Fruit fly (Drosophila melanogaster) whole organism, embryonic: Measurements from ENCODE around the gene Best2.

Source experiments
- Aef1 ChIP-seq: fragments of 200-800 bp; sonication (Bioruptor generic); IDR thresholded peaks from 3 replicates; pipeline ENCODE4 v1.3.6; 2022; ENCODE audit warnings: missing biosample characterization, missing genetic modification characterization
- CG1024 ChIP-seq: fragments of 200-800 bp; sonication (Bioruptor generic); IDR thresholded peaks from 2 replicates; pipeline ENCODE4 v1.3.6; 2022; ENCODE audit warnings: missing biosample characterization, missing genetic modification characterization
- CG11695 ChIP-seq: fragments of 200-800 bp; sonication (Bioruptor generic); IDR thresholded peaks from 3 replicates; pipeline ENCODE4 v1.3.6; 2022; ENCODE audit warnings: missing biosample characterization, missing genetic modification characterization
- CG12219 ChIP-seq: fragments of 200-800 bp; sonication (Bioruptor generic); optimal IDR thresholded peaks from 3 replicates; lab custom pipeline; 2018; ENCODE audit warnings: missing biosample characterization, mild to moderate bottlenecking, missing genetic modification characterization
- CG12744 ChIP-seq: fragments of 200-800 bp; sonication (Bioruptor generic); optimal IDR thresholded peaks from 2 replicates; lab custom pipeline; 2016; ENCODE audit warnings: missing biosample characterization, missing genetic modification characterization
- CG13296 ChIP-seq: fragments of 200-800 bp; sonication (Bioruptor generic); optimal IDR thresholded peaks from 3 replicates; lab custom pipeline; 2018; ENCODE audit warnings: missing biosample characterization, mild to moderate bottlenecking, missing genetic modification characterization
- CG14050 ChIP-seq: fragments of 200-800 bp; sonication (Bioruptor generic); IDR thresholded peaks from 3 replicates; pipeline ENCODE4 v1.3.6; 2022; ENCODE audit warnings: missing biosample characterization, missing genetic modification characterization
- CG15011 ChIP-seq: fragments of 200-800 bp; sonication (Bioruptor generic); optimal IDR thresholded peaks from 3 replicates; lab custom pipeline; 2018; ENCODE audit warnings: missing biosample characterization, mild to moderate bottlenecking, missing genetic modification characterization
- CG17328 ChIP-seq: fragments of 200-800 bp; sonication (Bioruptor generic); IDR thresholded peaks from 2 replicates; pipeline ENCODE4 v1.3.6; 2022; ENCODE audit warnings: missing biosample characterization, missing genetic modification characterization
- CG17802 ChIP-seq: fragments of 200-800 bp; sonication (Bioruptor generic); optimal IDR thresholded peaks from 2 replicates; lab custom pipeline; 2018; ENCODE audit warnings: missing biosample characterization, mild to moderate bottlenecking, missing genetic modification characterization, moderate library complexity
- CG2116 ChIP-seq: fragments of 200-800 bp; sonication (Bioruptor generic); optimal IDR thresholded peaks from 3 replicates; lab custom pipeline; 2018; ENCODE audit warnings: missing biosample characterization, mild to moderate bottlenecking, missing genetic modification characterization
- CG4404 ChIP-seq: fragments of 200-800 bp; sonication (Bioruptor generic); IDR thresholded peaks from 2 replicates; pipeline ENCODE4 v1.3.6; 2022; ENCODE audit warnings: missing biosample characterization, missing genetic modification characterization
- CG4730 ChIP-seq: fragments of 200-800 bp; sonication (Bioruptor generic); IDR thresholded peaks from 2 replicates; pipeline ENCODE4 v1.3.6; 2022; ENCODE audit warnings: missing biosample characterization, missing genetic modification characterization
- CG4820 ChIP-seq: fragments of 200-800 bp; sonication (Bioruptor generic); optimal IDR thresholded peaks from 3 replicates; lab custom pipeline; 2016; ENCODE audit warnings: missing biosample characterization, missing genetic modification characterization
- CG7786 ChIP-seq: fragments of 200-800 bp; sonication (Bioruptor generic); optimal IDR thresholded peaks from 2 replicates; lab custom pipeline; 2016; ENCODE audit warnings: missing biosample characterization, missing genetic modification characterization
- CG7839 ChIP-seq: fragments of 200-800 bp; sonication (Bioruptor generic); optimal IDR thresholded peaks from 3 replicates; lab custom pipeline; 2018; ENCODE audit warnings: missing biosample characterization, mild to moderate bottlenecking, missing genetic modification characterization, moderate library complexity
- CG7987 ChIP-seq: fragments of 200-800 bp; sonication (Bioruptor generic); optimal IDR thresholded peaks from 2 replicates; lab custom pipeline; 2018; ENCODE audit warnings: missing biosample characterization, mild to moderate bottlenecking, missing genetic modification characterization, moderate library complexity
- CG9817 ChIP-seq: fragments of 200-800 bp; sonication (Bioruptor generic); optimal IDR thresholded peaks from 2 replicates; lab custom pipeline; 2018; ENCODE audit warnings: missing biosample characterization, mild to moderate bottlenecking, missing genetic modification characterization, moderate library complexity
- Dad ChIP-seq: fragments of 200-800 bp; sonication (Bioruptor generic); optimal IDR thresholded peaks from 3 replicates; lab custom pipeline; 2016; ENCODE audit warnings: missing biosample characterization, missing genetic modification characterization
- Dip3 ChIP-seq: fragments of 200-800 bp; sonication (Bioruptor generic); optimal IDR thresholded peaks from 3 replicates; lab custom pipeline; 2016; ENCODE audit warnings: missing biosample characterization, missing genetic modification characterization
- Dll ChIP-seq: fragments of 200-800 bp; sonication (Bioruptor generic); IDR thresholded peaks from 4 replicates; pipeline ENCODE4 v1.3.6; 2022; ENCODE audit warnings: missing biosample characterization, missing genetic modification characterization; ENCODE audit not compliant: partially characterized antibody
- Drgx ChIP-seq: fragments of 200-800 bp; sonication (Bioruptor generic); IDR thresholded peaks from 2 replicates; pipeline ENCODE4 v1.3.6; 2022; ENCODE audit warnings: missing biosample characterization, missing genetic modification characterization
- GATAe ChIP-seq: fragments of 200-800 bp; sonication (Bioruptor generic); conservative IDR thresholded peaks from 2 replicates; pipeline ENCODE4 v1.3.6; 2022; ENCODE audit warnings: missing biosample characterization, missing genetic modification characterization
- HLHmδ ChIP-seq: fragments of 200-800 bp; sonication (Bioruptor generic); optimal IDR thresholded peaks from 2 replicates; lab custom pipeline; 2018; ENCODE audit warnings: missing biosample characterization, mild to moderate bottlenecking, missing genetic modification characterization, moderate library complexity
- HmgD ChIP-seq: fragments of 200-800 bp; sonication (Bioruptor generic); optimal IDR thresholded peaks from 3 replicates; lab custom pipeline; 2016; ENCODE audit warnings: missing biosample characterization, missing genetic modification characterization
- Hmr ChIP-seq: fragments of 200-800 bp; sonication (Bioruptor generic); optimal IDR thresholded peaks from 3 replicates; lab custom pipeline; 2017; ENCODE audit warnings: mild to moderate bottlenecking, missing biosample characterization, missing genetic modification reagents, missing genetic modification characterization
- Max ChIP-seq: fragments of 200-800 bp; sonication (Bioruptor generic); optimal IDR thresholded peaks from 2 replicates; lab custom pipeline; 2016; ENCODE audit warnings: missing biosample characterization, mild to moderate bottlenecking, missing genetic modification characterization
- NC2β ChIP-seq: fragments of 200-800 bp; sonication (Bioruptor generic); optimal IDR thresholded peaks from 2 replicates; lab custom pipeline; 2016; ENCODE audit warnings: missing biosample characterization, missing genetic modification characterization
- PHDP ChIP-seq: fragments of 200-800 bp; sonication (Bioruptor generic); optimal IDR thresholded peaks from 3 replicates; lab custom pipeline; 2018; ENCODE audit warnings: missing biosample characterization, mild to moderate bottlenecking, missing genetic modification characterization, moderate library complexity
- Trl ChIP-seq, 3 experiments: fragments of >200 bp in 2 of 3; fragments of 200-800 bp in 1 of 3; sonication (Bioruptor generic) in 1 of 3; optimal IDR thresholded peaks; 2 replicates in 1 of 3; 3 replicates in 2 of 3; lab custom pipeline; 2016 to 2017; ENCODE audit warnings: missing biosample characterization in 1 of 3, missing genetic modification characterization in 1 of 3
- ac ChIP-seq: fragments of 200-800 bp; sonication (Bioruptor generic); optimal IDR thresholded peaks from 3 replicates; lab custom pipeline; 2017; ENCODE audit warnings: missing biosample characterization, mild to moderate bottlenecking, missing genetic modification characterization
- cad ChIP-seq: fragments of >200 bp; optimal IDR thresholded peaks from 2 replicates; lab custom pipeline; 2017; ENCODE audit warnings: missing biosample characterization, missing genetic modification characterization
- danr ChIP-seq: fragments of 200-800 bp; sonication (Bioruptor generic); IDR thresholded peaks from 2 replicates; pipeline ENCODE4 v1.3.6; 2022; ENCODE audit warnings: missing biosample characterization, missing genetic modification characterization
- emc ChIP-seq: fragments of 200-800 bp; sonication (Bioruptor generic); optimal IDR thresholded peaks from 2 replicates; lab custom pipeline; 2016; ENCODE audit warnings: missing biosample characterization, missing genetic modification characterization
- ewg ChIP-seq: fragments of 200-800 bp; sonication (Bioruptor generic); optimal IDR thresholded peaks from 3 replicates; lab custom pipeline; 2017; ENCODE audit warnings: mild to moderate bottlenecking, missing biosample characterization, missing genetic modification reagents, missing genetic modification characterization
- gfzf ChIP-seq: fragments of 200-800 bp; sonication (Bioruptor generic); optimal IDR thresholded peaks from 2 replicates; lab custom pipeline; 2016; ENCODE audit warnings: missing biosample characterization, mild to moderate bottlenecking, missing genetic modification characterization, moderate library complexity
- hb ChIP-seq: fragments of 200-800 bp; sonication (Bioruptor generic); IDR thresholded peaks from 3 replicates; pipeline ENCODE4 v1.3.6; 2022; ENCODE audit warnings: missing biosample characterization, missing genetic modification characterization; ENCODE audit not compliant: partially characterized antibody
- kah ChIP-seq: fragments of 200-800 bp; sonication (Bioruptor generic); optimal IDR thresholded peaks from 2 replicates; lab custom pipeline; 2018; ENCODE audit warnings: missing biosample characterization, mild to moderate bottlenecking, missing genetic modification characterization
- lbe ChIP-seq: fragments of 200-800 bp; sonication (Bioruptor generic); optimal IDR thresholded peaks from 2 replicates; lab custom pipeline; 2016; ENCODE audit warnings: missing biosample characterization, mild to moderate bottlenecking, missing genetic modification characterization
- maf-S ChIP-seq: fragments of 200-800 bp; sonication (Bioruptor generic); optimal IDR thresholded peaks from 2 replicates; lab custom pipeline; 2016; ENCODE audit warnings: missing biosample characterization, missing genetic modification characterization
- pan ChIP-seq, 4 experiments: fragments of >200 bp in 3 of 4; fragments of 200-800 bp in 1 of 4; sonication (Bioruptor generic) in 1 of 4; optimal IDR thresholded peaks in 3 of 4; IDR thresholded peaks in 1 of 4; 2 replicates each; pipeline versions ENCODE4 v1.3.6 to Lab custom; 2017 to 2022; ENCODE audit warnings: missing biosample characterization in 2 of 4, missing genetic modification characterization in 2 of 4, mixed read lengths in 1 of 4
- psq ChIP-seq: fragments of 200-800 bp; sonication (Bioruptor generic); optimal IDR thresholded peaks from 2 replicates; lab custom pipeline; 2017; ENCODE audit warnings: missing biosample characterization, missing genetic modification characterization
- salm ChIP-seq: fragments of 200-800 bp; sonication (Bioruptor generic); optimal IDR thresholded peaks from 2 replicates; lab custom pipeline; 2018; ENCODE audit warnings: missing biosample characterization, mild to moderate bottlenecking, missing genetic modification characterization
- schlank ChIP-seq: fragments of 200-800 bp; sonication (Bioruptor generic); optimal IDR thresholded peaks from 2 replicates; lab custom pipeline; 2018; ENCODE audit warnings: missing biosample characterization, mild to moderate bottlenecking, missing genetic modification characterization
- sqz ChIP-seq: fragments of 200-800 bp; sonication (Bioruptor generic); optimal IDR thresholded peaks from 3 replicates; lab custom pipeline; 2018; ENCODE audit warnings: missing biosample characterization, mild to moderate bottlenecking, missing genetic modification characterization
- trh ChIP-seq: fragments of 200-800 bp; sonication (Bioruptor generic); optimal IDR thresholded peaks from 2 replicates; lab custom pipeline; 2016; ENCODE audit warnings: missing biosample characterization, missing genetic modification characterization
- tup ChIP-seq: fragments of 200-800 bp; sonication (Bioruptor generic); optimal IDR thresholded peaks from 2 replicates; lab custom pipeline; 2016; ENCODE audit warnings: missing biosample characterization, mild to moderate bottlenecking, missing genetic modification characterization, moderate library complexity
- yki ChIP-seq: fragments of >200 bp; optimal IDR thresholded peaks from 3 replicates; lab custom pipeline; 2018

Gene Best2

dm6 chr3L:6263896-6264841, 7.7 kb upstream of the Best2 start (continued):
- no peak for TF ChIP-seq tup (GFP tag; lab: Kevin White, UChicago)
- no peak for TF ChIP-seq kah (GFP tag; lab: Kevin White, UChicago)
- TF ChIP-seq CG15011 (GFP tag; lab: Kevin White, UChicago): no peak
- TF ChIP-seq Max: no peak
- no peak for TF ChIP-seq salm (tag; lab: Kevin White, UChicago)
- TF ChIP-seq CG17328 (GFP tag; lab: Robert Waterston, UW): no peak
- TF ChIP-seq CG2116 (GFP tag; lab: Kevin White, UChicago): peak; percentile 1
- TF ChIP-seq danr: no peak
- peak; percentile 59 for TF ChIP-seq CG9817 (tag; lab: Kevin White, UChicago)
- TF ChIP-seq pan (optimal IDR thresholded peaks at IDR 0.05; lab: Kevin White, UChicago): no peak
- no peak for TF ChIP-seq pan (GFP tag; optimal IDR thresholded peaks at IDR 0.05 in 1 of 2, IDR thresholded peaks at IDR 0.05 in 1 of 2)
- TF ChIP-seq Dll (GFP tag; lab: Robert Waterston, UW): no peak
- no peak for TF ChIP-seq psq
- no peak for TF ChIP-seq CG11695 (GFP tag; lab: Robert Waterston, UW)
- no peak for TF ChIP-seq Dad
- TF ChIP-seq Trl (optimal IDR thresholded peaks at IDR 0.05; lab: Kevin White, UChicago): no peak
- peak; percentile 33 for TF ChIP-seq Trl (GFP tag; optimal IDR thresholded peaks at IDR 0.05; lab: Kevin White, UChicago)
- peak; percentile 68 for TF ChIP-seq CG12744 (GFP tag; lab: Kevin White, UChicago)
- no peak for TF ChIP-seq GATAe (GFP tag; lab: Robert Waterston, UW)
- 0 out of 2 replicates have a peak, but pooled peaks have one; percentile 2 for TF ChIP-seq Drgx (GFP tag; lab: Robert Waterston, UW)
- no peak for TF ChIP-seq ac (GFP tag; lab: Kevin White, UChicago)
- TF ChIP-seq CG4820 (GFP tag; lab: Kevin White, UChicago): no peak
- no peak for TF ChIP-seq CG1024 (GFP tag; lab: Robert Waterston, UW)
- TF ChIP-seq trh: no peak
- no peak for TF ChIP-seq CG12219 (GFP tag; lab: Kevin White, UChicago)
- peak; percentile 38 for TF ChIP-seq CG4730 (GFP tag; lab: Robert Waterston, UW)
- peak; percentile 39 for TF ChIP-seq Dip3 (GFP tag; lab: Kevin White, UChicago)
- peak; percentile 55 for TF ChIP-seq PHDP (tag; lab: Kevin White, UChicago)
- TF ChIP-seq Hmr (GFP tag; lab: Kevin White, UChicago): peak; percentile 37
- TF ChIP-seq ewg (GFP tag; lab: Kevin White, UChicago): peak; percentile 13
- TF ChIP-seq CG7987: peak; percentile 40
- no peak for TF ChIP-seq emc
- TF ChIP-seq CG17802 (tag; lab: Kevin White, UChicago): peak; percentile 7
- no peak for TF ChIP-seq lbe
- TF ChIP-seq hb (GFP tag; lab: Robert Waterston, UW): no peak
- TF ChIP-seq gfzf (GFP tag; lab: Kevin White, UChicago): no peak
- no peak for TF ChIP-seq HLHmδ (GFP tag; lab: Kevin White, UChicago)
- TF ChIP-seq sqz (GFP tag; lab: Kevin White, UChicago): no peak
- TF ChIP-seq yki (lab: Kevin White, UChicago): no peak
- no peak for TF ChIP-seq CG7786
- TF ChIP-seq CG13296 (GFP tag; lab: Kevin White, UChicago): no peak
- TF ChIP-seq CG4404: no peak
- TF ChIP-seq CG7839: peak; percentile 62
- peak; percentile 35; the same call in 1 of the 3 replicates for TF ChIP-seq Aef1 (GFP tag; lab: Robert Waterston, UW)
- peak; percentile 8 for TF ChIP-seq HmgD (GFP tag; lab: Kevin White, UChicago)
- no peak for TF ChIP-seq CG14050
- peak; percentile 13 for TF ChIP-seq maf-S (GFP tag; lab: Kevin White, UChicago)
- TF ChIP-seq schlank (tag; lab: Kevin White, UChicago): no peak
- peak; percentile 41 for TF ChIP-seq NC2β
- no peak for TF ChIP-seq cad (GFP tag; lab: Kevin White, UChicago)
